Worm (Caenorhabditis elegans): ENCODE data around the gene Y22D7AL.7.

The Y22D7AL.7 gene

DNA sequence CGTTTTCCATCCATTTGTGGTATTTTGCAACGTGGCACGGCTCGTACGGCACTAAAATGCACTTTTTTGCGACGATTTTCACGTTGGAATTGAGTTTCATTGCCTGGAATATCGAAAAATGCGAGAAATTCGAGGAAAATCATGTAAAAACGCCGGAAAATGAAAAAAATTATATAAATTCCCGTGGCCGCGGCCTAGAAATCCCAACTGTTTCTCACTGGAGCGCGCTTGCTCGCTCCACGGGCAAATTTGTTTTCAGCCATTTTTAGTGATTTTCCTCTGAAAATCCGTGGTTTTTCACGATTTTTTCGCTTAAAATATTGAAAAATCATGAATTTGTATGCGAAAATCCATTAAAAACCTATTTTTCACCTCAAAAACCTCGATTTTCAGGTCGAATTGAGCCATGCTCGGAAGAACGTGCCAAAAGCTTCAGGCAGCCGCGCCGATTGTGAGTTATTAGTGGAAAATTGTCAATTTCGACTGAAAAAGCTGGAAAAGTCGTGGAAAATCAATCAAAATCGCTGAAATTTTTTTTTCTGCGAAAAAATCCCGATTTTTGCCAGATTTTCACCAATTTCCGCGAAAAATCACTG is 36.4 kb upstream of the Y22D7AL.7 start, which contains the start of the genes Y67D2.5 and cisd-3.2:
Gene Y67D2.5 (minus strand): TSS at position 145 of the 596 bp plus-strand sequence.
Gene cisd-3.2 (plus strand): TSS at position 394 of the 596 bp plus-strand sequence.
- TF ChIP-seq gmeb-1 (tag; optimal IDR thresholded peaks at IDR 0.05) (peak; percentile 43), fos-1 (tag; optimal IDR thresholded peaks at IDR 0.05) (no peak), ztf-11 (tag; optimal IDR thresholded peaks at IDR 0.05) (no peak), aly-2 (tag; optimal IDR thresholded peaks at IDR 0.05) (no peak), F13H6.1 (tag; optimal IDR thresholded peaks at IDR 0.05) (peak; percentile 23), lin-13 (GFP tag; optimal IDR thresholded peaks at IDR 0.05) (peak; percentile 44), lsy-2 (tag; optimal IDR thresholded peaks at IDR 0.05) (peak in 1 of 2 experiments; percentile 37), alr-1 (tag; optimal IDR thresholded peaks at IDR 0.05) (no peak), C34F6.9 (tag; optimal IDR thresholded peaks at IDR 0.05) (peak; percentile 30), nhr-10 (tag; optimal IDR thresholded peaks at IDR 0.05) (no peak), unc-55 (GFP tag; optimal IDR thresholded peaks at IDR 0.05) (peak; percentile 40)

DNA sequence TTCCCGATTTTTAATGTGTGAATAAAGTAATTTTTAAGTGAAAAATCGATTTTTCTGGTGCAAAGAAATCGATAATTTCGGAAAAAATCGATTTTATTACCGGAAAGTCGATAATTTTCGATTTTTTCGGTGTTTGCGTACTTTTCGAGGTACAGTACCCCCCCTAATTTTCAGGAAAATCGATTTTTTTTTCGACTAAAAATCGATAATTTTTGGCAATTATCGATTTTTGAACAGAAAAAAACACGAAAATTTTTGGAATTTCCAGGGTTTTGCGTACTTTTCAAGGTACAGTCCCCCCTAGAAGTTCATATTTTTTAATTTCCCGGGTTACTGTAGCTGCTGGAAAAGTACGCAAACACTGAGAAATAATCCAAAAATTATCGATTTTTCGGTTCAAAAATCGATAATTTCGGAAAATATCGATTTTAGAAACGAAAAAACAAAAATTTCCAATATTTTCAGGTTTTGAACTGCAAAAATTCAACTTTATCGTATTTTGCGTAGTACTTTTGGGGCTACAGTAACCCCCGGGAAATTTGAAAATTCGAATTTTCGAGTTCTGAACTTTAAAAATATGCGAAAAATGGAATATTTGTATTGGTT is 33.0 kb upstream of the Y22D7AL.7 start:
- TF ChIP-seq fos-1 (tag; optimal IDR thresholded peaks at IDR 0.05): no peak
- TF ChIP-seq ztf-4 (tag; optimal IDR thresholded peaks at IDR 0.05): no peak
- TF ChIP-seq egl-27 (tag; optimal IDR thresholded peaks at IDR 0.05): no peak
- no peak for TF ChIP-seq nhr-25 (tag; optimal IDR thresholded peaks at IDR 0.05)
- TF ChIP-seq lin-13 (GFP tag; optimal IDR thresholded peaks at IDR 0.05): no peak
- TF ChIP-seq unc-39 (tag; optimal IDR thresholded peaks at IDR 0.05): no peak
- no peak for TF ChIP-seq ama-1 (optimal IDR thresholded peaks at IDR 0.05)
- TF ChIP-seq sem-4 (tag; optimal IDR thresholded peaks at IDR 0.05): no peak
- no peak for TF ChIP-seq blmp-1 (tag; optimal IDR thresholded peaks at IDR 0.05; ENCODE audit: insufficient read depth)
- no peak for TF ChIP-seq unc-55 (GFP tag; optimal IDR thresholded peaks at IDR 0.05)
- no peak for TF ChIP-seq mdl-1 (tag; optimal IDR thresholded peaks at IDR 0.05)
- no peak for TF ChIP-seq alr-1 (tag; optimal IDR thresholded peaks at IDR 0.05)
- no peak for TF ChIP-seq mbf-1 (tag; optimal IDR thresholded peaks at IDR 0.05)
- TF ChIP-seq ceh-16 (tag; optimal IDR thresholded peaks at IDR 0.05): no peak
- TF ChIP-seq Y55F3AM.14 (GFP tag; optimal IDR thresholded peaks at IDR 0.05): no peak
- TF ChIP-seq crh-2 (tag; optimal IDR thresholded peaks at IDR 0.05): no peak
- TF ChIP-seq nhr-12 (tag; optimal IDR thresholded peaks at IDR 0.05): no peak

DNA sequence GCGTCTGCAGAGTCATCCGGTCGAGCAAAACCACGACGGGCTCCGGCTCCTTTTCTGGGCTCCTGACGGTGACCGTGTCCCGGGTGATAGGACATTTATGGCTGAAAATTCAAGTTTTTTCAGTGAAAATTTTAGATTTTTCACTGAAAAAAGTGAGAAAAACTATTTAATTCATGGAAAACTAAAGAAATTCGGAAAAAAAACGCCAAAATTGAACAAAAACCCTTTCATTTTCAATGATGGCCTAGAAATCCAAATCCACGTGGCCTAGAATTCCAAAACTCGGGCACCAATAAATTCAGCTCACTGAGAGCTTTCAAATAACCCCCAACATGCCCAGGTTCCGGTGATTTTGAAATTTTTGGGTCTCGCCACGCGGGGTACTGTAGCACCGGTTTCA is 22.2 kb upstream of the Y22D7AL.7 start, which contains the start of gene ddx-35:
Gene ddx-35 (minus strand): TSS at position 101 of the 400 bp plus-strand sequence.
- no peak for TF ChIP-seq nhr-129 (tag; optimal IDR thresholded peaks at IDR 0.05)
- TF ChIP-seq peb-1 (tag; optimal IDR thresholded peaks at IDR 0.05): no peak
- no peak for TF ChIP-seq ama-1 (optimal IDR thresholded peaks at IDR 0.05)
- TF ChIP-seq crh-2 (tag; optimal IDR thresholded peaks at IDR 0.05): no peak
- TF ChIP-seq ZK546.5 (tag; optimal IDR thresholded peaks at IDR 0.05): no peak
- no peak for TF ChIP-seq zag-1 (tag; optimal IDR thresholded peaks at IDR 0.05)
- TF ChIP-seq mab-5 (tag; optimal IDR thresholded peaks at IDR 0.05): no peak
- TF ChIP-seq gmeb-1 (tag; optimal IDR thresholded peaks at IDR 0.05): no peak
- no peak for TF ChIP-seq nhr-25 (tag; optimal IDR thresholded peaks at IDR 0.05)

DNA sequence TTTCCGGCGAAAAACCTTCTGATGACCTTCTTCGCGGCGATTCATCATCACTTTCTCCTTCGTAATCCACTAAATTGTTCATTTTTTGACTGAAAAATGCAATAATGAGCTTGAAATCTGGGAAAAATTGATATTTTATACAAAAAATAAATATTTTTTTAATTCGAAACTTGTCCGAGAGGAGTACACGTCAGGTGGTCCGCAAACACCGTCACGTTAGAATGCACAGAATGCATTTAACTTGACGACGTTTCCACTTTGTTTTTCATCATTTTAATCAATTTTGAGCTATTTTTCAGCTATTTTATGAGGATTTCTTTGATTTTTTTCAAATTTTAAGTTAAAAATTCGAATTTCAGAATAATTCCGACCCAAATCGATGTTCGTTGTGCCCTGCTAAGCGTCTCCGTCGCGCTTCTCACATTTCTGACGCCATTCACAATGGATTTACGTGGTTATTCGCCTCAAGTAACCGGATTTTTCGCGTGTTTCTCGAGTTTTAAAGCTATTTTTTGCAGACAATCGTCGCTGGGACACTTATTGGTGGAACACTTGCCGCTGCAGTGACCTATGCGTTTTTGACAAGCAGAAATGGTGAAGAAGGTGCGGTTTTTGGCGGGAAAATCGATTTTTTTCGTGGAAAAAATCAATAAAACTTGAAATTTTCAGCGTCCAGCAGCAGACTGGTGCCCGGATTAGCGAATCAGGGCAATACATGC is 18.0 kb upstream of the Y22D7AL.7 start, which contains the start of the genes eelo-1 and Y67D2.2:
Gene eelo-1 (minus strand): TSS at position 89 of the 719 bp plus-strand sequence.
Gene Y67D2.2 (plus strand): TSS at position 360 of the 719 bp plus-strand sequence.
- no peak for TF ChIP-seq sem-4 (tag; optimal IDR thresholded peaks at IDR 0.05)
- no peak for TF ChIP-seq zag-1 (tag; optimal IDR thresholded peaks at IDR 0.05)
- TF ChIP-seq mdl-1 (tag; optimal IDR thresholded peaks at IDR 0.05): no peak
- TF ChIP-seq nhr-12 (tag; optimal IDR thresholded peaks at IDR 0.05): no peak
- TF ChIP-seq unc-39 (tag; optimal IDR thresholded peaks at IDR 0.05): no peak
- no peak for TF ChIP-seq fos-1 (tag; optimal IDR thresholded peaks at IDR 0.05)
- peak; percentile 49 for TF ChIP-seq nhr-21 (tag; optimal IDR thresholded peaks at IDR 0.05)
- peak; percentile 86 for TF ChIP-seq lin-13 (GFP tag; optimal IDR thresholded peaks at IDR 0.05)
- TF ChIP-seq R02D3.7 (tag; optimal IDR thresholded peaks at IDR 0.05): no peak
- TF ChIP-seq peb-1 (tag; optimal IDR thresholded peaks at IDR 0.05): no peak
- TF ChIP-seq unc-55 (GFP tag; optimal IDR thresholded peaks at IDR 0.05): peak; percentile 75
- TF ChIP-seq ZK546.5 (tag; optimal IDR thresholded peaks at IDR 0.05): no peak
- no peak for TF ChIP-seq ztf-4 (tag; optimal IDR thresholded peaks at IDR 0.05)
- peak; percentile 79 to 89 for TF ChIP-seq lsy-2 (tag; optimal IDR thresholded peaks at IDR 0.05)
- peak; percentile 53 for TF ChIP-seq F13H6.1 (tag; optimal IDR thresholded peaks at IDR 0.05)
- TF ChIP-seq C34F6.9 (tag; optimal IDR thresholded peaks at IDR 0.05): peak; percentile 64
- TF ChIP-seq mab-5 (tag; optimal IDR thresholded peaks at IDR 0.05): peak; percentile 2
- no peak for TF ChIP-seq elt-1 (tag; optimal IDR thresholded peaks at IDR 0.05)
- TF ChIP-seq dmd-4 (tag; optimal IDR thresholded peaks at IDR 0.05): no peak
- no peak for TF ChIP-seq egl-27 (tag; optimal IDR thresholded peaks at IDR 0.05)
- TF ChIP-seq nhr-11 (tag; optimal IDR thresholded peaks at IDR 0.05): no peak
- TF ChIP-seq elt-3 (tag; optimal IDR thresholded peaks at IDR 0.05): no peak
- no peak for TF ChIP-seq mbf-1 (tag; optimal IDR thresholded peaks at IDR 0.05)
- TF ChIP-seq nhr-10 (tag; optimal IDR thresholded peaks at IDR 0.05): no peak
- TF ChIP-seq crh-2 (tag; optimal IDR thresholded peaks at IDR 0.05): peak; percentile 70
- no peak for TF ChIP-seq nhr-77 (tag; optimal IDR thresholded peaks at IDR 0.05)
- no peak for TF ChIP-seq lin-11 (tag; optimal IDR thresholded peaks at IDR 0.05)
- peak; percentile 79 for TF ChIP-seq gmeb-1 (tag; optimal IDR thresholded peaks at IDR 0.05)
- no peak for TF ChIP-seq lin-39 (tag; optimal IDR thresholded peaks at IDR 0.05)
- TF ChIP-seq skn-1 (tag; optimal IDR thresholded peaks at IDR 0.05): no peak
- no peak for TF ChIP-seq alr-1 (tag; optimal IDR thresholded peaks at IDR 0.05)
- TF ChIP-seq blmp-1 (tag; optimal IDR thresholded peaks at IDR 0.05; ENCODE audit: insufficient read depth): peak; percentile 20
- TF ChIP-seq unc-62 (GFP tag; optimal IDR thresholded peaks at IDR 0.05): no peak
- TF ChIP-seq nhr-25 (tag; optimal IDR thresholded peaks at IDR 0.05): peak; percentile 55
- TF ChIP-seq nhr-129 (tag; optimal IDR thresholded peaks at IDR 0.05): no peak

All from whole organism, L2 larva.